Fruit fly (Drosophila melanogaster): ENCODE data around the gene sens-2.
A peak's percentile ranks its signal among the peaks of the same experiment; 100 is the strongest.

The sens-2 gene

DNA sequence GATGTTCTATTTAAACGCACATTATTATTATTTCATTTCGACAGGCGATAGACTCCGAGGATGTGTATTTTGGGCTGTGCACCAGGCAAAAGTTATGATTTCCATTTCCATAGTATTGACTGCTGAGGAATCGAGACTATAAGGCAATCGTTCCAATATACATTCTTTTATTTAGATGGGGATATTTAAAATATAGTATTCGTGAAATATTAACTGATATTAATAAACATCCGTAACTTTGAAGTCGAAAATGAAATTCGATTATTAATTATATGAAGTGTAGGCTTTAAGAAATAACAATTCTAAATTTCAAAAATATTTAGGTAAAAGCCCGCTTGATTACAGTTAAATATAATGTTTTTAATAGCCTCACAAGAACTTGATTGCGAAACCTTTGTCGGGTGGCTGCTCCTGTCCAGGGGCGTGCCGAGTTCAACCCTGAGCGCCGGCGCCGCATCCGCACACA, 8.6 kb downstream of the sens-2 start (continued):
- TF ChIP-seq NfI (GFP tag; optimal IDR thresholded peaks at IDR 0.05) (peak; percentile 17), gsb (GFP tag; IDR thresholded peaks at IDR 0.05) (no peak), aop (GFP tag; IDR thresholded peaks at IDR 0.05) (no peak), Kr (GFP tag; optimal IDR thresholded peaks at IDR 0.05) (no peak), ato (GFP tag; IDR thresholded peaks at IDR 0.05; ENCODE audit: partially characterized antibody) (no peak), CG7271 (tag; optimal IDR thresholded peaks at IDR 0.05) (no peak), CG1529 (GFP tag; optimal IDR thresholded peaks at IDR 0.05) (peak; percentile 51), Lhr (GFP tag; optimal IDR thresholded peaks at IDR 0.05) (peak; percentile 27), CG6254 (GFP tag; optimal IDR thresholded peaks at IDR 0.05) (peak; percentile 56), lbe (GFP tag; optimal IDR thresholded peaks at IDR 0.05) (no peak), mam (GFP tag; optimal IDR thresholded peaks at IDR 0.05) (no peak), CG7357 (GFP tag; IDR thresholded peaks at IDR 0.05) (no peak), Asciz (GFP tag; optimal IDR thresholded peaks at IDR 0.05) (peak; percentile 26), CG12219 (GFP tag; optimal IDR thresholded peaks at IDR 0.05) (no peak), CG2889 (GFP tag; IDR thresholded peaks at IDR 0.05) (no peak), Med (GFP tag) (peak; percentile 70), p53 (GFP tag; optimal IDR thresholded peaks at IDR 0.05) (no peak), kah (GFP tag; optimal IDR thresholded peaks at IDR 0.05) (no peak), Abd-B (GFP tag; optimal IDR thresholded peaks at IDR 0.05) (peak; percentile 17), trem (tag; optimal IDR thresholded peaks at IDR 0.05) (peak; percentile 59), zf30C (GFP tag; optimal IDR thresholded peaks at IDR 0.05) (no peak), lola (GFP tag; optimal IDR thresholded peaks at IDR 0.05) (peak in 1 of 3 experiments; percentile 91), CG12299 (tag; optimal IDR thresholded peaks at IDR 0.05) (no peak), otp (GFP tag; IDR thresholded peaks at IDR 0.05) (no peak), CG31365 (tag; optimal IDR thresholded peaks at IDR 0.05) (no peak), CG12071 (GFP tag; optimal IDR thresholded peaks at IDR 0.05) (no peak), CG10543 (GFP tag; optimal IDR thresholded peaks at IDR 0.05) (peak; percentile 17), Hey (tag; optimal IDR thresholded peaks at IDR 0.05) (no peak), CG15601 (tag; optimal IDR thresholded peaks at IDR 0.05) (peak; percentile 49), Optix (GFP tag; IDR thresholded peaks at IDR 0.05) (no peak), toy (GFP tag; IDR thresholded peaks at IDR 0.05) (no peak), CG2129 (GFP tag; IDR thresholded peaks at IDR 0.05; ENCODE audit: partially characterized antibody) (no peak), CG10147 (GFP tag; optimal IDR thresholded peaks at IDR 0.05) (peak; percentile 31), scrt (GFP tag; optimal IDR thresholded peaks at IDR 0.05) (peak; percentile 45), hkb (optimal IDR thresholded peaks at IDR 0.05) (no peak), hkb (GFP tag; IDR thresholded peaks at IDR 0.05) (peak; percentile 59), fu2 (GFP tag; optimal IDR thresholded peaks at IDR 0.05) (no peak), Vsx1 (GFP tag; optimal IDR thresholded peaks at IDR 0.05) (peak; percentile 12), CG10209 (GFP tag; optimal IDR thresholded peaks at IDR 0.05) (peak; percentile 58), dan (GFP tag; IDR thresholded peaks at IDR 0.05) (no peak), h (optimal IDR thresholded peaks at IDR 0.05) (no peak), CG13287 (GFP tag; IDR thresholded peaks at IDR 0.05; ENCODE audit: partially characterized antibody) (no peak), CG8944 (GFP tag; optimal IDR thresholded peaks at IDR 0.05) (no peak), ATbp (GFP tag; optimal IDR thresholded peaks at IDR 0.05) (peak; percentile 7), crp (GFP tag; optimal IDR thresholded peaks at IDR 0.05) (peak in 1 of 2 experiments; percentile 19), bbx (GFP tag; IDR thresholded peaks at IDR 0.05; ENCODE audit: partially characterized antibody) (no peak), zfh1 (GFP tag; IDR thresholded peaks at IDR 0.05) (peak; percentile 77), CG15514 (GFP tag; optimal IDR thresholded peaks at IDR 0.05) (no peak), nerfin-1 (tag; optimal IDR thresholded peaks at IDR 0.05) (peak; percentile 12), CG4820 (GFP tag; optimal IDR thresholded peaks at IDR 0.05) (peak; percentile 6)

Data from whole organism, embryonic.